Worm (Caenorhabditis elegans): ENCODE data around the gene T25B9.3.

DNA sequence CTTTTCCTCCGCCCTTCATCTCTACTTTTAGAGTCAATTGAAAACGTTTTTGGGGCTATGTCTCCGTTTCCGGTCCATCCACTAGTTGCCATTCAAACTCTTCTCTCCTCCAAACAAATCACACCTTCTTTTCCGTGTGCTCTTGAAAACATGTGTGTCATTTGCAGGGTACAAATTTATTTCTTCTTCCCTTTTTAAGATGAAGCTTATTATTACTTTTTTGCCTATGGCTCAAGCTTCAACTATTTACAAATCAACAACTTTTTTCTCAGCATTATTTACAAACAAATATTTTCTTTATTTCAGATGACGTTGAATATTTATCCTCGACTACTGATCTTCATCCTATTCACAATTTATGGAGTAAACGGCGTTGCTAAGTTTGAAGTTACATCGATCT is at the start of gene T25B9.3:
- TF ChIP-seq madf-2 (tag; optimal IDR thresholded peaks at IDR 0.05) = no peak
- no peak for TF ChIP-seq nhr-232 (tag; optimal IDR thresholded peaks at IDR 0.05)

All from whole organism, late embryonic.